Worm (Caenorhabditis elegans) whole organism, mixed stage, embryonic: ENCODE measurements around the gene cnc-4.

ENCODE experiments used
- M03D4.4 ChIP-seq: sonication (generic microtip); optimal IDR thresholded peaks from 2 replicates; lab custom pipeline; 2017; ENCODE audit warnings: mild to moderate bottlenecking, missing genetic modification characterization, missing compliant biosample characterization
- bed-3 ChIP-seq: fragments of 200-800 bp; sonication (Bioruptor generic); optimal IDR thresholded peaks from 3 replicates; lab custom pipeline; 2018; ENCODE audit warnings: mild to moderate bottlenecking, missing genetic modification characterization, moderate library complexity, missing compliant biosample characterization
- blmp-1 ChIP-seq: fragments of 150-350 bp; optimal IDR thresholded peaks from 2 replicates; lab custom pipeline; 2014; ENCODE audit warnings: missing biosample characterization, missing genetic modification characterization
- ceh-39 ChIP-seq: fragments of 150-350 bp; optimal IDR thresholded peaks from 2 replicates; lab custom pipeline; 2014; ENCODE audit warnings: missing biosample characterization, missing genetic modification characterization
- ceh-43 ChIP-seq: fragments of 200-800 bp; sonication (Bioruptor generic); optimal IDR thresholded peaks from 2 replicates; lab custom pipeline; 2018; ENCODE audit warnings: mild to moderate bottlenecking, missing genetic modification characterization, moderate library complexity, missing compliant biosample characterization
- ceh-83 ChIP-seq: fragments of 200-800 bp; sonication (Bioruptor generic); optimal IDR thresholded peaks from 2 replicates; lab custom pipeline; 2018; ENCODE audit warnings: mild to moderate bottlenecking, missing genetic modification characterization, missing compliant biosample characterization
- ces-1 ChIP-seq: fragments of 150-350 bp; optimal IDR thresholded peaks from 2 replicates; lab custom pipeline; 2014; ENCODE audit warnings: missing biosample characterization, missing genetic modification reagents, missing genetic modification characterization
- cnd-1 ChIP-seq: fragments of 200-800 bp; sonication (Bioruptor generic); optimal IDR thresholded peaks from 2 replicates; lab custom pipeline; 2018; ENCODE audit warnings: mild to moderate bottlenecking, missing genetic modification characterization, missing compliant biosample characterization
- drap-1 ChIP-seq: fragments of 200-800 bp; sonication (Bioruptor generic); optimal IDR thresholded peaks from 3 replicates; lab custom pipeline; 2018; ENCODE audit warnings: mild to moderate bottlenecking, missing genetic modification characterization, missing compliant biosample characterization
- elt-1 ChIP-seq: sonication (generic microtip); optimal IDR thresholded peaks from 2 replicates; lab custom pipeline; 2017; ENCODE audit warnings: missing genetic modification characterization, mild to moderate bottlenecking, missing compliant biosample characterization, antibody characterized with exemption, moderate library complexity, borderline replicate concordance; ENCODE audit not compliant: insufficient read depth
- flh-1 ChIP-seq: fragments of 200-800 bp; sonication (Bioruptor generic); optimal IDR thresholded peaks from 2 replicates; lab custom pipeline; 2018; ENCODE audit warnings: mild to moderate bottlenecking, missing genetic modification characterization, moderate library complexity, missing compliant biosample characterization
- hlh-1 ChIP-seq: fragments of 150-350 bp; optimal IDR thresholded peaks from 2 replicates; lab custom pipeline; 2014; ENCODE audit warnings: missing biosample characterization, missing genetic modification reagents, missing genetic modification characterization
- lin-13 ChIP-seq: fragments of 150-350 bp; optimal IDR thresholded peaks from 2 replicates; lab custom pipeline; 2014; ENCODE audit warnings: missing biosample characterization, missing genetic modification characterization
- lin-32 ChIP-seq: fragments of 200-800 bp; sonication (Bioruptor generic); optimal IDR thresholded peaks from 2 replicates; lab custom pipeline; 2018; ENCODE audit warnings: mild to moderate bottlenecking, missing genetic modification characterization, missing compliant biosample characterization
- lsy-2 ChIP-seq: fragments of 150-350 bp; optimal IDR thresholded peaks from 2 replicates; lab custom pipeline; 2014; ENCODE audit warnings: missing biosample characterization, missing genetic modification characterization
- mab-5 ChIP-seq: fragments of 150-350 bp; optimal IDR thresholded peaks from 2 replicates; lab custom pipeline; 2014; ENCODE audit warnings: missing biosample characterization, missing genetic modification characterization
- mep-1 ChIP-seq: fragments of 150-350 bp; optimal IDR thresholded peaks from 2 replicates; lab custom pipeline; 2017; ENCODE audit warnings: missing biosample characterization, missing genetic modification reagents, missing genetic modification characterization, inconsistent platforms
- mls-2 ChIP-seq: sonication (generic microtip); optimal IDR thresholded peaks from 2 replicates; lab custom pipeline; 2016; ENCODE audit warnings: mild to moderate bottlenecking, missing genetic modification characterization, moderate library complexity, missing compliant biosample characterization
- nhr-12 ChIP-seq: fragments of 150-350 bp; optimal IDR thresholded peaks from 2 replicates; lab custom pipeline; 2014; ENCODE audit warnings: missing biosample characterization, missing genetic modification characterization
- nhr-2 ChIP-seq: fragments of 150-350 bp; optimal IDR thresholded peaks from 2 replicates; lab custom pipeline; 2014; ENCODE audit warnings: missing biosample characterization, missing genetic modification characterization
- nhr-237 ChIP-seq: fragments of 150-350 bp; optimal IDR thresholded peaks from 2 replicates; lab custom pipeline; 2014; ENCODE audit warnings: missing biosample characterization, missing genetic modification characterization
- nhr-28 ChIP-seq: fragments of 150-350 bp; optimal IDR thresholded peaks from 2 replicates; lab custom pipeline; 2014; ENCODE audit warnings: missing biosample characterization, missing genetic modification characterization
- nhr-76 ChIP-seq: sonication (generic microtip); optimal IDR thresholded peaks from 2 replicates; lab custom pipeline; 2017; ENCODE audit warnings: missing biosample characterization, missing genetic modification characterization
- sem-2 ChIP-seq: fragments of 200-800 bp; sonication (Bioruptor generic); optimal IDR thresholded peaks from 2 replicates; lab custom pipeline; 2018; ENCODE audit warnings: mild to moderate bottlenecking, missing genetic modification characterization, missing compliant biosample characterization
- snpc-4 ChIP-seq: fragments of 150-350 bp; optimal IDR thresholded peaks from 2 replicates; lab custom pipeline; 2014; ENCODE audit warnings: missing biosample characterization, missing genetic modification characterization
- sptf-1 ChIP-seq: sonication (generic microtip); optimal IDR thresholded peaks from 2 replicates; lab custom pipeline; 2017; ENCODE audit warnings: mild to moderate bottlenecking, missing genetic modification characterization, moderate library complexity, missing compliant biosample characterization
- tbx-8 ChIP-seq: fragments of 200-800 bp; sonication (Bioruptor generic); optimal IDR thresholded peaks from 2 replicates; lab custom pipeline; 2018; ENCODE audit warnings: mild to moderate bottlenecking, missing genetic modification characterization, moderate library complexity, missing compliant biosample characterization
- unc-120 ChIP-seq: sonication (generic microtip); optimal IDR thresholded peaks from 2 replicates; lab custom pipeline; 2017; ENCODE audit warnings: missing genetic modification characterization, missing compliant biosample characterization; ENCODE audit not compliant: poor library complexity, severe bottlenecking
- unc-39 ChIP-seq: fragments of 150-350 bp; optimal IDR thresholded peaks from 2 replicates; lab custom pipeline; 2014; ENCODE audit warnings: missing biosample characterization, missing genetic modification characterization
- unc-62 ChIP-seq: fragments of 150-350 bp; optimal IDR thresholded peaks from 2 replicates; lab custom pipeline; 2014; ENCODE audit warnings: missing biosample characterization, missing genetic modification reagents, missing genetic modification characterization
- zip-8 ChIP-seq: fragments of 150-350 bp; optimal IDR thresholded peaks from 2 replicates; lab custom pipeline; 2014; ENCODE audit warnings: missing biosample characterization, missing genetic modification characterization
- ztf-11 ChIP-seq: fragments of 150-350 bp; optimal IDR thresholded peaks from 2 replicates; lab custom pipeline; 2014; ENCODE audit warnings: missing biosample characterization, missing genetic modification characterization

The cnc-4 gene

ce11 chrV:1447079-1447478 lies at the start of gene cnc-4:
Gene cnc-4 (plus strand): TSS chrV:1447195.
- no peak for TF ChIP-seq flh-1 (GFP tag; lab: Kevin White, UChicago)
- TF ChIP-seq elt-1: no peak
- no peak for TF ChIP-seq ceh-83 (GFP tag; lab: Kevin White, UChicago)
- TF ChIP-seq nhr-12 (tag; lab: Kevin White, UChicago): no peak
- no peak for TF ChIP-seq nhr-28 (tag; lab: Kevin White, UChicago)
- TF ChIP-seq lin-13 (tag; lab: Kevin White, UChicago): no peak
- TF ChIP-seq ceh-39 (tag; lab: Kevin White, UChicago): no peak
- no peak for TF ChIP-seq lsy-2 (tag; lab: Kevin White, UChicago)
- no peak for TF ChIP-seq snpc-4 (tag; lab: Kevin White, UChicago)
- TF ChIP-seq tbx-8 (GFP tag; lab: Kevin White, UChicago): no peak
- no peak for TF ChIP-seq mep-1
- TF ChIP-seq unc-39 (tag; lab: Kevin White, UChicago): no peak
- no peak for TF ChIP-seq ceh-43
- TF ChIP-seq sem-2: no peak
- no peak for TF ChIP-seq M03D4.4 (tag; lab: Kevin White, UChicago)
- no peak for TF ChIP-seq nhr-237 (tag; lab: Kevin White, UChicago)
- TF ChIP-seq cnd-1 (tag; lab: Kevin White, UChicago): no peak
- no peak for TF ChIP-seq hlh-1
- no peak for TF ChIP-seq mab-5 (tag; lab: Kevin White, UChicago)
- no peak for TF ChIP-seq nhr-2 (tag; lab: Kevin White, UChicago)
- TF ChIP-seq, all 35 proteins: peak for 0

DNA sequence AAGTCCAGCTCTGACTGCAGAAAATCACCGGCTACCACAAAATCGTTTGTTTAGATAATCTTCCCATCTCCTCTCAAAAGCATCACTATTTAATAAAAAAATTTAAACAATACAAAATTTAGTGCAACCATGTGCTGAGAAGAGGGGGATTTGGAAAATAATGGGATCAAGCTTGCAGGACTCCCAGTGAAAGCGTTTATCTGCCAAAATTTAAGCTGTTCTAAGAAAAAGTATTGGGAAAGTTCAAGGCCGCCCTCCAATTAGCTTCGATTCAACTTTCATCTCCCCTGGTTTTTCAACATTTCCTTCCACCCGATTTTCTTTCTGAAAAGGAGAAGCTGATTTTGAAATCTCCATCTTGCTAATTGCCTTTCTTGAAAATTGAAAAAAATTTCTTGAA lies 38.9 kb upstream of the cnc-4 start:
- no peak for TF ChIP-seq sptf-1 (tag; lab: Kevin White, UChicago)
- TF ChIP-seq mab-5 (tag; lab: Kevin White, UChicago): no peak
- no peak for TF ChIP-seq snpc-4 (tag; lab: Kevin White, UChicago)
- no peak for TF ChIP-seq lin-32
- no peak for TF ChIP-seq elt-1
- TF ChIP-seq ces-1 (GFP tag; lab: Kevin White, UChicago): no peak

DNA sequence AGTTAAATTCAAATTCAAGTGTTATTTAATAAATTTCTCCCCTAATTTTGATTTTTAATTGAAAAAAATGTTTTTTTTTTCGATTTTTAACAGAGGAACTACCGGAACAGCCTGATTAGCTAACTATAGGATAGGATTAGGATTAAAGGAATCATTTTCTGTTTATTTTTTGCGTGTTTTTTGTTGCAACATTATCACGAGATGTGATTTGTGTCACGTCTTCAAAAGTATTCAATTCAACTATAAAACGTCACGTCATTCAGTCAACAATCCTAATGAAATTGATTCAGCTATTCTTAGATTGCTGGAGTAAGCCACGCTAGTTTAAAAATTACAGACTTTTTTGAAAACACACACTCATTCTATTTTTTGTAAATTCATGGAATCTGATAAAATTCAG lies 36.3 kb upstream of the cnc-4 start:
- no peak for TF ChIP-seq unc-62 (GFP tag; lab: Kevin White, UChicago)
- no peak for TF ChIP-seq drap-1 (GFP tag; lab: Kevin White, UChicago)
- no peak for TF ChIP-seq mep-1
- no peak for TF ChIP-seq nhr-76 (tag; lab: Kevin White, UChicago)
- no peak for TF ChIP-seq hlh-1
- TF ChIP-seq mab-5 (tag; lab: Kevin White, UChicago): no peak
- no peak for TF ChIP-seq tbx-8 (GFP tag; lab: Kevin White, UChicago)
- no peak for TF ChIP-seq unc-39 (tag; lab: Kevin White, UChicago)
- TF ChIP-seq zip-8 (tag; lab: Kevin White, UChicago): no peak
- no peak for TF ChIP-seq lin-13 (tag; lab: Kevin White, UChicago)
- no peak for TF ChIP-seq ztf-11 (tag; lab: Kevin White, UChicago)
- no peak for TF ChIP-seq snpc-4 (tag; lab: Kevin White, UChicago)
- no peak for TF ChIP-seq lin-32

ce11 chrV:1411459-1411858 lies 35.5 kb upstream of the cnc-4 start, which contains the start of gene snt-5:
Gene snt-5 (minus strand): TSS chrV:1411559.
- no peak for TF ChIP-seq mep-1

DNA sequence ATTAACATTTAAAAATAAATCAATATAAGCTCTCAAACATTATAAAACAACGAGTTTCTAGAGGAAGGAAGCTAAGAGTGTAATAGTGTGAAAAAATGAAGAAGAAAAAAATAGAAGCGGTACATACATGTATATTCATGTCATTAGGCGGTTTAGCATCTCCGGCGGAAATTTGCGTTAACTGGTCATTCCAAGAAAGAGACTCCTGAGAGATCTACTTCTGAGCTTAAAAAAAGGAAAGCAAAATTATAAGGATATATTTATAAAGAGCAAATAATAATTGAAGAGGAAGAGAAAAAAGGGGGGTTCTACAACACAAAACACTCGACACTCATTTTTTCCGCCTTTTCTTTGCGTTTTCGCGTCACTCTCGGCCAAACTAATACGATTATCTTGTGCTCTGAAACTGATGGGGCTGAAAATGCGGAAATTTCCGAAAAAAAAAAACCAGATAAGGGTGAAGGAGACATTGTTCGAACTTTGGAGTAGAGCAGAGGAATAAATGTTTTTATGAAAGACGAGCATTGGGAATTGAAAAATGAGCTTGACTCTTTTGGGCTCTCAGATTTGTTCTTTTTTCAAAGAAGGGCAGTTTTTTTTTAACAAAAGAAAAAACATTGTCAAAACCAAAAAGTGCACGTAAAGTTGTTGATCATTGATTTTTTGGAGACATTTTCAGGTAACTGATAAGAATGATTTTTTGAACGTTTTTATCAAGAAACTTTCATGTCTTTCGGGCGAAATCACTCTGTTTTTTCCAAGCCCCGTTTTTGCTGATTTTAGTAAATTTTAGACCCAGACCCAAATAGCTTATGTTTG lies 32.2 kb upstream of the cnc-4 start:
- TF ChIP-seq unc-120 (tag; lab: Kevin White, UChicago) (no peak), nhr-2 (tag; lab: Kevin White, UChicago) (no peak), lin-32 (no peak), sptf-1 (tag; lab: Kevin White, UChicago) (no peak), nhr-12 (tag; lab: Kevin White, UChicago) (no peak), mls-2 (tag; lab: Kevin White, UChicago) (no peak), blmp-1 (tag; lab: Kevin White, UChicago) (no peak), bed-3 (GFP tag; lab: Kevin White, UChicago) (no peak), snpc-4 (tag; lab: Kevin White, UChicago) (no peak), unc-39 (tag; lab: Kevin White, UChicago) (no peak)
